Worm (Caenorhabditis elegans) whole organism, L4 larva: Measurements from ENCODE around the gene gst-8.

Source experiments
- D1046.2 ChIP-seq: fragments of 200-800 bp; sonication (Bioruptor generic); IDR thresholded peaks from 2 replicates; pipeline ENCODE4 v1.3.6; 2022; ENCODE audit warnings: missing genetic modification characterization, missing compliant biosample characterization
- F49E8.2 ChIP-seq: sonication (generic microtip); optimal IDR thresholded peaks from 2 replicates; lab custom pipeline; 2016; ENCODE audit warnings: missing compliant biosample characterization, mild to moderate bottlenecking, missing genetic modification characterization, borderline replicate concordance
- T26A8.4 ChIP-seq: fragments of 200-800 bp; sonication (Bioruptor generic); IDR thresholded peaks from 2 replicates; pipeline ENCODE4 v1.3.6; 2022; ENCODE audit warnings: missing genetic modification characterization, missing compliant biosample characterization
- Y48G9A.11 ChIP-seq: fragments of 200-800 bp; sonication (Bioruptor generic); IDR thresholded peaks from 2 replicates; pipeline ENCODE4 v1.3.6; 2022; ENCODE audit warnings: missing genetic modification reagents, missing genetic modification characterization, missing compliant biosample characterization
- ZK546.5 ChIP-seq, 2 experiments: sonication (generic microtip); optimal IDR thresholded peaks; 2 replicates each; lab custom pipeline; 2017; ENCODE audit warnings: missing biosample characterization in 2 of 2, missing genetic modification characterization in 2 of 2
- aly-2 ChIP-seq: sonication (generic microtip); optimal IDR thresholded peaks from 2 replicates; lab custom pipeline; 2018; ENCODE audit warnings: missing biosample characterization, missing genetic modification characterization
- attf-4 ChIP-seq: sonication (generic microtip); optimal IDR thresholded peaks from 3 replicates; lab custom pipeline; 2017; ENCODE audit warnings: missing biosample characterization, missing genetic modification characterization
- ceh-28 ChIP-seq: fragments of 150-350 bp; optimal IDR thresholded peaks from 2 replicates; lab custom pipeline; 2014; ENCODE audit warnings: missing biosample characterization, missing genetic modification reagents, missing genetic modification characterization
- ceh-32 ChIP-seq: sonication (generic microtip); optimal IDR thresholded peaks from 2 replicates; lab custom pipeline; 2016; ENCODE audit warnings: mild to moderate bottlenecking, missing genetic modification characterization, missing compliant biosample characterization; ENCODE audit not compliant: poor library complexity
- ceh-62 ChIP-seq: sonication (generic microtip); optimal IDR thresholded peaks from 2 replicates; lab custom pipeline; 2017; ENCODE audit warnings: missing biosample characterization, missing genetic modification characterization
- ces-1 ChIP-seq: fragments of 150-350 bp; sonication (generic microtip); optimal IDR thresholded peaks from 4 replicates; lab custom pipeline; 2014; ENCODE audit warnings: missing biosample characterization, missing genetic modification reagents, missing genetic modification characterization
- cey-2 ChIP-seq: sonication (generic microtip); optimal IDR thresholded peaks from 3 replicates; lab custom pipeline; 2017; ENCODE audit warnings: missing genetic modification characterization, mild to moderate bottlenecking, missing compliant biosample characterization, antibody characterized with exemption, borderline replicate concordance; ENCODE audit not compliant: insufficient read depth
- daf-16 ChIP-seq, 3 experiments: sonication (generic microtip); optimal IDR thresholded peaks; 2 replicates each; lab custom pipeline; 2016 to 2017; ENCODE audit warnings: missing genetic modification characterization in 3 of 3, missing genetic modification reagents in 3 of 3, mild to moderate bottlenecking in 2 of 3, missing compliant biosample characterization in 2 of 3, missing biosample characterization in 1 of 3, moderate library complexity in 1 of 3
- daf-8 ChIP-seq: fragments of 200-800 bp; sonication (Bioruptor generic); IDR thresholded peaks from 2 replicates; pipeline ENCODE4 v1.3.6; 2022; ENCODE audit warnings: missing genetic modification characterization, missing compliant biosample characterization
- dmd-6 ChIP-seq: fragments of 200-800 bp; sonication (Bioruptor generic); IDR thresholded peaks from 2 replicates; pipeline ENCODE4 v1.3.6; 2022; ENCODE audit warnings: missing genetic modification reagents, missing genetic modification characterization, missing compliant biosample characterization
- dmd-8 ChIP-seq: fragments of 200-800 bp; sonication (Bioruptor generic); IDR thresholded peaks from 2 replicates; pipeline ENCODE4 v1.3.6; 2022; ENCODE audit warnings: missing genetic modification characterization, missing compliant biosample characterization
- dmd-9 ChIP-seq: fragments of 200-800 bp; sonication (Bioruptor generic); IDR thresholded peaks from 2 replicates; pipeline ENCODE4 v1.3.6; 2022; ENCODE audit warnings: missing genetic modification reagents, missing genetic modification characterization, missing compliant biosample characterization
- duxl-1 ChIP-seq: sonication (generic microtip); optimal IDR thresholded peaks from 2 replicates; lab custom pipeline; 2016; ENCODE audit warnings: mild to moderate bottlenecking, missing genetic modification characterization, moderate library complexity, missing compliant biosample characterization; ENCODE audit not compliant: poor library complexity
- dve-1 ChIP-seq: sonication (generic microtip); optimal IDR thresholded peaks from 2 replicates; lab custom pipeline; 2017; ENCODE audit warnings: antibody characterized with exemption, mild to moderate bottlenecking, missing genetic modification characterization, missing compliant biosample characterization; ENCODE audit not compliant: insufficient read depth
- egl-43 ChIP-seq: fragments of 200-800 bp; sonication (Bioruptor generic); IDR thresholded peaks from 2 replicates; pipeline ENCODE4 v1.3.6; 2022; ENCODE audit warnings: missing genetic modification reagents, missing genetic modification characterization, missing compliant biosample characterization
- fkh-10 ChIP-seq: fragments of 150-350 bp; optimal IDR thresholded peaks from 2 replicates; lab custom pipeline; 2014; ENCODE audit warnings: missing biosample characterization, missing genetic modification reagents, missing genetic modification characterization
- gei-8 ChIP-seq: fragments of 200-800 bp; sonication (Bioruptor generic); optimal IDR thresholded peaks from 2 replicates; lab custom pipeline; 2018; ENCODE audit warnings: mild to moderate bottlenecking, missing genetic modification characterization, missing compliant biosample characterization
- lin-13 ChIP-seq: fragments of 150-350 bp; optimal IDR thresholded peaks from 2 replicates; lab custom pipeline; 2014; ENCODE audit warnings: missing biosample characterization, missing genetic modification reagents, missing genetic modification characterization
- lin-15B ChIP-seq: fragments of 150-350 bp; sonication (generic microtip); optimal IDR thresholded peaks from 3 replicates; lab custom pipeline; 2014; ENCODE audit warnings: missing biosample characterization, missing genetic modification characterization
- lin-39 ChIP-seq: fragments of 150-350 bp; optimal IDR thresholded peaks from 2 replicates; lab custom pipeline; 2014; ENCODE audit warnings: missing biosample characterization, missing genetic modification reagents, missing genetic modification characterization
- madf-5 ChIP-seq, 2 experiments: fragments of 200-800 bp; sonication (Bioruptor generic); IDR thresholded peaks; 2 replicates each; pipeline ENCODE4 v1.3.6; 2022; ENCODE audit warnings: missing compliant biosample characterization in 2 of 2, missing genetic modification characterization in 2 of 2
- mep-1 ChIP-seq: fragments of 150-350 bp; sonication (generic microtip); optimal IDR thresholded peaks from 3 replicates; lab custom pipeline; 2014; ENCODE audit warnings: missing biosample characterization, missing genetic modification characterization
- mxl-3 ChIP-seq: fragments of 200-800 bp; sonication (Bioruptor generic); optimal IDR thresholded peaks from 2 replicates; lab custom pipeline; 2018; ENCODE audit warnings: mild to moderate bottlenecking, missing genetic modification characterization, missing compliant biosample characterization
- nhr-10 ChIP-seq: fragments of 150-350 bp; optimal IDR thresholded peaks from 2 replicates; lab custom pipeline; 2014; ENCODE audit warnings: missing biosample characterization, missing genetic modification characterization
- nhr-237 ChIP-seq: sonication (generic microtip); optimal IDR thresholded peaks from 2 replicates; lab custom pipeline; 2017; ENCODE audit warnings: missing biosample characterization, missing genetic modification characterization
- nhr-28 ChIP-seq: fragments of 150-350 bp; optimal IDR thresholded peaks from 2 replicates; lab custom pipeline; 2014; ENCODE audit warnings: missing biosample characterization, missing genetic modification characterization
- nhr-41 ChIP-seq: fragments of 200-800 bp; sonication (Bioruptor generic); IDR thresholded peaks from 2 replicates; pipeline ENCODE4 v1.3.6; 2022; ENCODE audit warnings: missing genetic modification reagents, missing genetic modification characterization, missing compliant biosample characterization
- nhr-48 ChIP-seq: sonication (generic microtip); optimal IDR thresholded peaks from 2 replicates; lab custom pipeline; 2016; ENCODE audit warnings: mild to moderate bottlenecking, missing genetic modification characterization, missing compliant biosample characterization
- nhr-76 ChIP-seq: fragments of 150-350 bp; optimal IDR thresholded peaks from 2 replicates; lab custom pipeline; 2014; ENCODE audit warnings: missing biosample characterization, missing genetic modification characterization
- pqm-1 ChIP-seq: sonication (generic microtip); optimal IDR thresholded peaks from 2 replicates; lab custom pipeline; 2017; ENCODE audit warnings: missing biosample characterization, missing genetic modification characterization
- saeg-2 ChIP-seq: fragments of 200-800 bp; sonication (Bioruptor generic); IDR thresholded peaks from 2 replicates; pipeline ENCODE4 v1.3.6; 2022; ENCODE audit warnings: missing genetic modification reagents, missing genetic modification characterization, missing compliant biosample characterization
- set-16 ChIP-seq: fragments of 200-800 bp; sonication (Bioruptor generic); IDR thresholded peaks from 2 replicates; pipeline ENCODE4 v1.3.6; 2022; ENCODE audit warnings: missing genetic modification reagents, missing genetic modification characterization, missing compliant biosample characterization
- skn-1 ChIP-seq: fragments of 150-350 bp; optimal IDR thresholded peaks from 2 replicates; lab custom pipeline; 2014; ENCODE audit warnings: missing biosample characterization, missing genetic modification characterization
- snpc-1.2 ChIP-seq: fragments of 200-800 bp; sonication (Bioruptor generic); IDR thresholded peaks from 2 replicates; pipeline ENCODE4 v1.3.6; 2022; ENCODE audit warnings: missing genetic modification reagents, missing genetic modification characterization, missing compliant biosample characterization
- snpc-4 ChIP-seq: fragments of 150-350 bp; optimal IDR thresholded peaks from 2 replicates; lab custom pipeline; 2014; ENCODE audit warnings: missing biosample characterization, missing genetic modification characterization
- spr-3 ChIP-seq: fragments of 200-800 bp; sonication (Bioruptor generic); optimal IDR thresholded peaks from 2 replicates; lab custom pipeline; 2018; ENCODE audit warnings: mild to moderate bottlenecking, missing genetic modification characterization, missing compliant biosample characterization
- tag-97 ChIP-seq: fragments of 200-800 bp; sonication (Bioruptor generic); IDR thresholded peaks from 2 replicates; pipeline ENCODE4 v1.3.6; 2022; ENCODE audit warnings: missing genetic modification characterization, missing compliant biosample characterization
- tra-1 ChIP-seq: fragments of 200-800 bp; sonication (Bioruptor generic); IDR thresholded peaks from 2 replicates; pipeline ENCODE4 v1.3.6; 2022; ENCODE audit warnings: missing genetic modification reagents, missing genetic modification characterization, missing compliant biosample characterization
- unc-130 ChIP-seq: sonication (generic microtip); optimal IDR thresholded peaks from 2 replicates; lab custom pipeline; 2016; ENCODE audit warnings: missing genetic modification reagents, missing genetic modification characterization, missing compliant biosample characterization
- unc-39 ChIP-seq: sonication (generic microtip); optimal IDR thresholded peaks from 2 replicates; lab custom pipeline; 2017; ENCODE audit warnings: missing biosample characterization, missing genetic modification characterization
- unc-62 ChIP-seq, 3 experiments: fragments of 150-350 bp in 1 of 3; sonication (generic microtip); optimal IDR thresholded peaks in 2 of 3; peaks in 1 of 3; 1 replicate in 1 of 3; 2 replicates in 2 of 3; lab custom pipeline; 2014 to 2017; ENCODE audit warnings: missing biosample characterization in 3 of 3, missing genetic modification characterization in 3 of 3, missing genetic modification reagents in 3 of 3, missing genotype in 1 of 3
- zag-1 ChIP-seq: fragments of 150-350 bp; optimal IDR thresholded peaks from 2 replicates; lab custom pipeline; 2014; ENCODE audit warnings: missing biosample characterization, missing genetic modification characterization
- zfp-3 ChIP-seq: fragments of 200-800 bp; sonication (Bioruptor generic); conservative IDR thresholded peaks from 2 replicates; pipeline ENCODE4 v1.3.6; 2022; ENCODE audit warnings: missing genetic modification reagents, missing genetic modification characterization, missing compliant biosample characterization
- zip-11 ChIP-seq: fragments of 200-800 bp; sonication (Bioruptor generic); IDR thresholded peaks from 2 replicates; pipeline ENCODE4 v1.3.6; 2022; ENCODE audit warnings: missing genetic modification characterization, missing compliant biosample characterization
- zip-2 ChIP-seq: fragments of 150-350 bp; optimal IDR thresholded peaks from 2 replicates; lab custom pipeline; 2014; ENCODE audit warnings: missing biosample characterization, missing genetic modification characterization
- ztf-7 ChIP-seq: fragments of 150-350 bp; optimal IDR thresholded peaks from 2 replicates; lab custom pipeline; 2014; ENCODE audit warnings: missing biosample characterization, missing genetic modification characterization

The gst-8 gene

ce11 chrII:4904277-4904676 is 20.8 kb downstream of the gst-8 start (continued):
- TF ChIP-seq spr-3 (GFP tag; lab: Kevin White, UChicago): no peak
- no peak for TF ChIP-seq nhr-237 (tag; lab: Kevin White, UChicago)
- no peak for TF ChIP-seq saeg-2 (GFP tag; lab: Robert Waterston, UW)
- TF ChIP-seq madf-5 (GFP tag; IDR thresholded peaks at IDR 0.05; lab: Robert Waterston, UW): no peak
- TF ChIP-seq nhr-48 (tag; lab: Kevin White, UChicago): peak; percentile 13
- no peak for TF ChIP-seq D1046.2 (GFP tag; lab: Robert Waterston, UW)
- no peak for TF ChIP-seq skn-1 (tag; lab: Kevin White, UChicago)
- no peak for TF ChIP-seq F49E8.2 (tag; lab: Kevin White, UChicago)
- no peak for TF ChIP-seq daf-8 (GFP tag; lab: Robert Waterston, UW)
- no peak for TF ChIP-seq duxl-1 (tag; lab: Kevin White, UChicago)
- TF ChIP-seq aly-2: no peak
- TF ChIP-seq snpc-4: peak; percentile 7
- TF ChIP-seq zip-2 (tag; lab: Kevin White, UChicago): no peak
- TF ChIP-seq dve-1 (tag; lab: Kevin White, UChicago): peak; percentile 75
- no peak for TF ChIP-seq pqm-1
- TF ChIP-seq zfp-3 (GFP tag; lab: Robert Waterston, UW): no peak
- TF ChIP-seq nhr-41 (GFP tag; lab: Robert Waterston, UW): no peak
- TF ChIP-seq dmd-8 (GFP tag; lab: Robert Waterston, UW): no peak
- no peak for TF ChIP-seq ceh-32 (tag; lab: Kevin White, UChicago)
- no peak for TF ChIP-seq snpc-1.2 (GFP tag; lab: Robert Waterston, UW)
- TF ChIP-seq gei-8 (GFP tag; lab: Kevin White, UChicago): no peak
- TF ChIP-seq zag-1 (tag; lab: Kevin White, UChicago): no peak
- TF ChIP-seq ceh-62: no peak
- no peak for TF ChIP-seq cey-2 (tag; lab: Kevin White, UChicago)
- peak in 1 of 2 experiments; percentile 98 for TF ChIP-seq unc-62 (GFP tag; optimal IDR thresholded peaks at IDR 0.05 in 1 of 2; lab: Kevin White, UChicago)
- TF ChIP-seq unc-62 (tag; optimal IDR thresholded peaks at IDR 0.05; lab: Kevin White, UChicago): no peak
- TF ChIP-seq mep-1: peak; percentile 78
- no peak for TF ChIP-seq tag-97
- TF ChIP-seq unc-130 (GFP tag; lab: Kevin White, UChicago): peak; percentile 64
- TF ChIP-seq set-16: 0 out of 2 replicates have a peak, but pooled peaks have one; percentile 11
- TF ChIP-seq lin-15B: no peak
- TF ChIP-seq dmd-6 (GFP tag; lab: Robert Waterston, UW): peak; percentile 66
- peak; percentile 45; the same call in 1 of the 2 replicates for TF ChIP-seq tra-1 (GFP tag; lab: Robert Waterston, UW)
- no peak for TF ChIP-seq ztf-7 (tag; lab: Kevin White, UChicago)
- no peak for TF ChIP-seq ceh-28 (tag; lab: Kevin White, UChicago)
- no peak for TF ChIP-seq nhr-76 (tag; lab: Kevin White, UChicago)
- TF ChIP-seq egl-43: no peak
- TF ChIP-seq nhr-28 (tag; lab: Kevin White, UChicago): peak; percentile 73
- no peak for TF ChIP-seq nhr-10 (tag; lab: Kevin White, UChicago)
- peak; percentile 80 for TF ChIP-seq mxl-3 (GFP tag; lab: Kevin White, UChicago)
- no peak for TF ChIP-seq attf-4
- TF ChIP-seq daf-16 (GFP tag; optimal IDR thresholded peaks at IDR 0.05; lab: Kevin White, UChicago): peak in 1 of 2 experiments; percentile 16
- peak; percentile 64 for TF ChIP-seq daf-16 (tag; optimal IDR thresholded peaks at IDR 0.05; lab: Kevin White, UChicago)
- TF ChIP-seq Y48G9A.11: no peak
- peak; percentile 9 for TF ChIP-seq ces-1 (GFP tag; lab: Kevin White, UChicago)
- TF ChIP-seq dmd-9 (GFP tag; lab: Robert Waterston, UW): no peak
- TF ChIP-seq zip-11 (GFP tag; lab: Robert Waterston, UW): no peak
- TF ChIP-seq unc-39 (tag; lab: Kevin White, UChicago): no peak
- 0 out of 2 replicates have a peak, but pooled peaks have one; percentile 37 for TF ChIP-seq T26A8.4
- no peak for TF ChIP-seq lin-39 (tag; lab: Kevin White, UChicago)
- TF ChIP-seq ZK546.5 (tag; optimal IDR thresholded peaks at IDR 0.05; lab: Kevin White, UChicago): no peak
- TF ChIP-seq fkh-10: peak; percentile 33
- TF ChIP-seq lin-13 (GFP tag; lab: Kevin White, UChicago): peak; percentile 60
